Worm (Caenorhabditis elegans) whole organism, L4 larva: ENCODE measurements around the gene str-254.

Experiments used
- F44E2.7 ChIP-seq: fragments of 200-800 bp; sonication (Bioruptor generic); IDR thresholded peaks from 2 replicates; pipeline ENCODE4 v2.1.2; 2022; ENCODE audit warnings: missing genetic modification characterization, missing compliant biosample characterization
- F49E8.2 ChIP-seq: sonication (generic microtip); optimal IDR thresholded peaks from 2 replicates; lab custom pipeline; 2016; ENCODE audit warnings: missing compliant biosample characterization, mild to moderate bottlenecking, missing genetic modification characterization, borderline replicate concordance
- T26A8.4 ChIP-seq: fragments of 200-800 bp; sonication (Bioruptor generic); IDR thresholded peaks from 2 replicates; pipeline ENCODE4 v1.3.6; 2022; ENCODE audit warnings: missing genetic modification characterization, missing compliant biosample characterization
- Y48G9A.11 ChIP-seq: fragments of 200-800 bp; sonication (Bioruptor generic); IDR thresholded peaks from 2 replicates; pipeline ENCODE4 v1.3.6; 2022; ENCODE audit warnings: missing genetic modification reagents, missing genetic modification characterization, missing compliant biosample characterization
- aha-1 ChIP-seq: fragments of 150-350 bp; peaks from one replicate; lab custom pipeline; 2014; ENCODE audit warnings: missing biosample characterization, missing genetic modification characterization
- aly-2 ChIP-seq: sonication (generic microtip); optimal IDR thresholded peaks from 2 replicates; lab custom pipeline; 2018; ENCODE audit warnings: missing biosample characterization, missing genetic modification characterization
- ama-1 ChIP-seq: fragments of 150-350 bp; optimal IDR thresholded peaks from 2 replicates; lab custom pipeline; 2014; ENCODE audit warnings: inconsistent platforms, mixed read lengths
- attf-4 ChIP-seq: sonication (generic microtip); optimal IDR thresholded peaks from 3 replicates; lab custom pipeline; 2017; ENCODE audit warnings: missing biosample characterization, missing genetic modification characterization
- ceh-32 ChIP-seq: sonication (generic microtip); optimal IDR thresholded peaks from 2 replicates; lab custom pipeline; 2016; ENCODE audit warnings: mild to moderate bottlenecking, missing genetic modification characterization, missing compliant biosample characterization; ENCODE audit not compliant: poor library complexity
- ceh-82 ChIP-seq: sonication (generic microtip); optimal IDR thresholded peaks from 2 replicates; lab custom pipeline; 2017; ENCODE audit warnings: missing biosample characterization, missing genetic modification characterization
- ces-1 ChIP-seq: fragments of 150-350 bp; sonication (generic microtip); optimal IDR thresholded peaks from 4 replicates; lab custom pipeline; 2014; ENCODE audit warnings: missing biosample characterization, missing genetic modification reagents, missing genetic modification characterization
- cey-2 ChIP-seq: sonication (generic microtip); optimal IDR thresholded peaks from 3 replicates; lab custom pipeline; 2017; ENCODE audit warnings: missing genetic modification characterization, mild to moderate bottlenecking, missing compliant biosample characterization, antibody characterized with exemption, borderline replicate concordance; ENCODE audit not compliant: insufficient read depth
- ctbp-1 ChIP-seq: fragments of 200-800 bp; sonication (Bioruptor generic); IDR thresholded peaks from 2 replicates; pipeline ENCODE4 v1.3.6; 2022; ENCODE audit warnings: missing genetic modification reagents, missing genetic modification characterization, missing compliant biosample characterization
- daf-16 ChIP-seq, 3 experiments: sonication (generic microtip); optimal IDR thresholded peaks; 2 replicates each; lab custom pipeline; 2016 to 2017; ENCODE audit warnings: missing genetic modification characterization in 3 of 3, missing genetic modification reagents in 3 of 3, mild to moderate bottlenecking in 2 of 3, missing compliant biosample characterization in 2 of 3, missing biosample characterization in 1 of 3, moderate library complexity in 1 of 3
- daf-19 ChIP-seq: fragments of 200-800 bp; sonication (Bioruptor generic); conservative IDR thresholded peaks from 2 replicates; pipeline ENCODE4 v1.3.6; 2022; ENCODE audit warnings: missing genetic modification characterization, missing compliant biosample characterization
- dmd-9 ChIP-seq: fragments of 200-800 bp; sonication (Bioruptor generic); IDR thresholded peaks from 2 replicates; pipeline ENCODE4 v1.3.6; 2022; ENCODE audit warnings: missing genetic modification reagents, missing genetic modification characterization, missing compliant biosample characterization
- egl-27 ChIP-seq: sonication (generic microtip); optimal IDR thresholded peaks from 3 replicates; lab custom pipeline; 2017; ENCODE audit warnings: missing biosample characterization, missing genetic modification reagents, missing genetic modification characterization
- fkh-10 ChIP-seq: fragments of 150-350 bp; optimal IDR thresholded peaks from 2 replicates; lab custom pipeline; 2014; ENCODE audit warnings: missing biosample characterization, missing genetic modification reagents, missing genetic modification characterization
- hlh-11 ChIP-seq: fragments of 200-800 bp; sonication (Bioruptor generic); optimal IDR thresholded peaks from 2 replicates; lab custom pipeline; 2018; ENCODE audit warnings: mild to moderate bottlenecking, missing genetic modification characterization, missing compliant biosample characterization
- hlh-30 ChIP-seq: sonication (generic microtip); optimal IDR thresholded peaks from 2 replicates; lab custom pipeline; 2017; ENCODE audit warnings: antibody characterized with exemption, mild to moderate bottlenecking, missing genetic modification characterization, missing compliant biosample characterization; ENCODE audit not compliant: insufficient read depth
- lim-7 ChIP-seq: fragments of 200-800 bp; sonication (Bioruptor generic); IDR thresholded peaks from 2 replicates; pipeline ENCODE4 v1.3.6; 2022; ENCODE audit warnings: missing genetic modification characterization, missing compliant biosample characterization
- lin-13 ChIP-seq: fragments of 150-350 bp; optimal IDR thresholded peaks from 2 replicates; lab custom pipeline; 2014; ENCODE audit warnings: missing biosample characterization, missing genetic modification reagents, missing genetic modification characterization
- lir-3 ChIP-seq: sonication (generic microtip); optimal IDR thresholded peaks from 2 replicates; lab custom pipeline; 2016; ENCODE audit warnings: mild to moderate bottlenecking, missing genetic modification characterization, missing compliant biosample characterization
- mxl-2 ChIP-seq: fragments of 200-800 bp; sonication (Bioruptor generic); conservative IDR thresholded peaks from 2 replicates; pipeline ENCODE4 v1.3.6; 2022; ENCODE audit warnings: missing genetic modification reagents, missing genetic modification characterization, missing compliant biosample characterization
- nhr-237 ChIP-seq: sonication (generic microtip); optimal IDR thresholded peaks from 2 replicates; lab custom pipeline; 2017; ENCODE audit warnings: missing biosample characterization, missing genetic modification characterization
- nhr-25 ChIP-seq: sonication (generic microtip); optimal IDR thresholded peaks from 2 replicates; lab custom pipeline; 2017; ENCODE audit warnings: missing genetic modification characterization, mild to moderate bottlenecking, missing compliant biosample characterization, antibody characterized with exemption, moderate library complexity, borderline replicate concordance; ENCODE audit not compliant: insufficient read depth
- nhr-28 ChIP-seq: fragments of 150-350 bp; optimal IDR thresholded peaks from 2 replicates; lab custom pipeline; 2014; ENCODE audit warnings: missing biosample characterization, missing genetic modification characterization
- php-3 ChIP-seq: fragments of 200-800 bp; sonication (Bioruptor generic); IDR thresholded peaks from 2 replicates; pipeline ENCODE4 v1.3.6; 2022; ENCODE audit warnings: missing genetic modification reagents, missing genetic modification characterization, missing compliant biosample characterization
- pqm-1 ChIP-seq: sonication (generic microtip); optimal IDR thresholded peaks from 2 replicates; lab custom pipeline; 2017; ENCODE audit warnings: missing biosample characterization, missing genetic modification characterization
- rbr-2 ChIP-seq: sonication (generic microtip); optimal IDR thresholded peaks from 2 replicates; lab custom pipeline; 2016; ENCODE audit warnings: missing genotype, missing genetic modification characterization, missing compliant biosample characterization
- set-16 ChIP-seq: fragments of 200-800 bp; sonication (Bioruptor generic); IDR thresholded peaks from 2 replicates; pipeline ENCODE4 v1.3.6; 2022; ENCODE audit warnings: missing genetic modification reagents, missing genetic modification characterization, missing compliant biosample characterization
- skn-1 ChIP-seq: fragments of 150-350 bp; optimal IDR thresholded peaks from 2 replicates; lab custom pipeline; 2014; ENCODE audit warnings: missing biosample characterization, missing genetic modification characterization
- tra-1 ChIP-seq: fragments of 200-800 bp; sonication (Bioruptor generic); IDR thresholded peaks from 2 replicates; pipeline ENCODE4 v1.3.6; 2022; ENCODE audit warnings: missing genetic modification reagents, missing genetic modification characterization, missing compliant biosample characterization
- unc-39 ChIP-seq: sonication (generic microtip); optimal IDR thresholded peaks from 2 replicates; lab custom pipeline; 2017; ENCODE audit warnings: missing biosample characterization, missing genetic modification characterization
- zag-1 ChIP-seq: fragments of 150-350 bp; optimal IDR thresholded peaks from 2 replicates; lab custom pipeline; 2014; ENCODE audit warnings: missing biosample characterization, missing genetic modification characterization
- zfp-3 ChIP-seq: fragments of 200-800 bp; sonication (Bioruptor generic); conservative IDR thresholded peaks from 2 replicates; pipeline ENCODE4 v1.3.6; 2022; ENCODE audit warnings: missing genetic modification reagents, missing genetic modification characterization, missing compliant biosample characterization

Gene str-254

DNA sequence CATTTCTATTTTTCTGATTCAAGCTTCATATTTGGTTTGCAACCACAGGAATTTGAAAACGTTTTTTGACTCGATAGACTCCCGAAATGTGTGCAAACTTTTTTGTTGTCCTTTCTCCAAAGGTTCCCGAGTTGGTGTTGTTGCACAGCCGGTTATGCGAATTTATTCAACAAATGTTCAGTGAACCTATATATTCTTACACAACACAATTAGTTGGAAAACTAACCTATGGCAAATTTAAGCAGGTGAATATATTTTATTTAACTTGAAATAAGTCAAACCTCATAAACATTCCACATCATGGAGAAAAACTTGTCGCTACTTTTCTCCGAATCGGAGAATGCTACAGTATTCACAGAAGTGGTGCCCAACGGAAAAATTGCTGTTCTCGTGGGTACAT is 30.1 kb upstream of the str-254 start, which contains the start of gene srz-14:
Gene srz-14, plus strand, starts transcription at position 301 of the 400 bp plus-strand sequence.
- TF ChIP-seq tra-1 (GFP tag; lab: Robert Waterston, UW), result no peak
- TF ChIP-seq cey-2 (tag; lab: Kevin White, UChicago), result no peak

ce11 chrV:16182918-16183317 is 29.6 kb upstream of the str-254 start, which contains the start of gene srh-277:
TSS of gene srh-277 (plus strand) at chrV:16183218.
- TF ChIP-seq hlh-11 (tag; lab: Kevin White, UChicago) (no peak), aha-1 (tag; lab: Kevin White, UChicago) (no peak), skn-1 (tag; lab: Kevin White, UChicago) (no peak), nhr-25 (tag; lab: Kevin White, UChicago) (no peak), rbr-2 (tag; lab: Kevin White, UChicago) (no peak), ceh-82 (tag; lab: Kevin White, UChicago) (no peak), egl-27 (tag; lab: Kevin White, UChicago) (no peak), fkh-10 (GFP tag; lab: Kevin White, UChicago) (no peak), ces-1 (GFP tag; lab: Kevin White, UChicago) (no peak), pqm-1 (no peak), aly-2 (tag; lab: Kevin White, UChicago) (no peak), daf-19 (GFP tag; lab: Robert Waterston, UW) (no peak), dmd-9 (GFP tag; lab: Robert Waterston, UW) (no peak), unc-39 (tag; lab: Kevin White, UChicago) (no peak), zag-1 (no peak), ctbp-1 (GFP tag; lab: Robert Waterston, UW) (no peak), T26A8.4 (GFP tag; lab: Robert Waterston, UW) (no peak)

DNA sequence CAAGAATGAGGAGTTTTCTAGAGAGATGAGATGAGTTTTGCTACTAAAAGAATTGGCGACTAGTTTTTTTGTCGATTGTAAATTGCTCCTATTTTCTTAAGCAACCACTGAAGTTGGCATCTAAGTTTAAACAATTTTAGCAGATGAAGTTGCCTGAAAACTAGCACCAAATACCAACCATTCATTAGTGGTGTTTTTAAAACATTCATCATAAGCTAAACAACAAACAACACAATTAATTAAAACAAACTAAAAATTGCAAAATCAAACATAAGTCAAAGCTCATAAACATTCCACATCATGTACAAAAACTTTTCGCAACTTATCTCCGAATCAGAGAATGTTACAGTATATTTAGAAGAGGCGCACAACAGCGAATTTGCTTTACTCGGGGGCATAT is 28.8 kb upstream of the str-254 start, which contains the start of gene srz-13:
Gene srz-13, plus strand, starts transcription at position 301 of the 400 bp plus-strand sequence.
- TF ChIP-seq Y48G9A.11 (GFP tag; lab: Robert Waterston, UW) (no peak), mxl-2 (no peak), daf-19 (GFP tag; lab: Robert Waterston, UW) (no peak), nhr-237 (tag; lab: Kevin White, UChicago) (no peak)

- no peak for TF ChIP-seq F44E2.7 (GFP tag; lab: Robert Waterston, UW)
- TF ChIP-seq zfp-3, result no peak
- TF ChIP-seq lim-7 (GFP tag; lab: Robert Waterston, UW), result no peak
- no peak for TF ChIP-seq ama-1 (lab: Kevin White, UChicago)
- no peak for TF ChIP-seq F49E8.2
- TF ChIP-seq nhr-237 (tag; lab: Kevin White, UChicago), result no peak
- no peak for TF ChIP-seq attf-4
- TF ChIP-seq dmd-9 (GFP tag; lab: Robert Waterston, UW), result no peak
- no peak for TF ChIP-seq set-16
- no peak for TF ChIP-seq hlh-30 (tag; lab: Kevin White, UChicago)
Observed at ce11 chrV:16180350-16180749, 27.1 kb upstream of the str-254 start, which contains the start of gene str-106. TSS of gene str-106 (plus strand) at chrV:16180650.

- TF ChIP-seq ceh-32 (tag; lab: Kevin White, UChicago) (no peak), set-16 (no peak)
Observed at ce11 chrV:16175757-16176156, 22.5 kb upstream of the str-254 start, which contains the start of gene cyp-33D1. TSS of gene cyp-33D1 (minus strand) at chrV:16175857.

ce11 chrV:16175227-16175626 is 22.0 kb upstream of the str-254 start:
- TF ChIP-seq daf-16 (GFP tag; optimal IDR thresholded peaks at IDR 0.05; lab: Kevin White, UChicago) (no peak), daf-16 (tag; optimal IDR thresholded peaks at IDR 0.05; lab: Kevin White, UChicago) (peak; percentile 77), nhr-28 (tag; lab: Kevin White, UChicago) (peak; percentile 58), lir-3 (tag; lab: Kevin White, UChicago) (no peak), cey-2 (tag; lab: Kevin White, UChicago) (no peak), aly-2 (tag; lab: Kevin White, UChicago) (no peak), lin-13 (GFP tag; lab: Kevin White, UChicago) (no peak), php-3 (GFP tag; lab: Robert Waterston, UW) (peak; percentile 44; the same call in 1 of the 2 replicates), pqm-1 (peak; percentile 59)
